Worm (Caenorhabditis elegans) whole organism, L1 larva: ENCODE measurements around the gene ZK355.2.

Experiments
- F16B12.6 ChIP-seq: fragments of 150-350 bp; optimal IDR thresholded peaks from 2 replicates; lab custom pipeline; 2014; ENCODE audit warnings: missing biosample characterization, missing genetic modification characterization
- ceh-82 ChIP-seq, 3 experiments: fragments of 150-350 bp in 1 of 3; sonication (generic microtip) in 2 of 3; optimal IDR thresholded peaks; 2 replicates each; lab custom pipeline; 2014 to 2017; ENCODE audit warnings: missing biosample characterization in 3 of 3, missing genetic modification characterization in 3 of 3
- egl-27 ChIP-seq, 2 experiments: fragments of 150-350 bp in 1 of 2; sonication (generic microtip); optimal IDR thresholded peaks; 3 replicates each; lab custom pipeline; 2017 to 2018; ENCODE audit warnings: missing biosample characterization in 2 of 2, missing genetic modification characterization in 2 of 2, missing genetic modification reagents in 2 of 2
- fkh-10 ChIP-seq: sonication (generic microtip); optimal IDR thresholded peaks from 2 replicates; lab custom pipeline; 2017; ENCODE audit warnings: missing biosample characterization, missing genetic modification reagents, missing genetic modification characterization
- grh-1 ChIP-seq: fragments of 200-800 bp; sonication (Bioruptor generic); IDR thresholded peaks from 2 replicates; pipeline ENCODE4 v1.3.6; 2022; ENCODE audit warnings: missing genetic modification reagents, missing genetic modification characterization, missing compliant biosample characterization
- pqm-1 ChIP-seq: sonication (generic microtip); optimal IDR thresholded peaks from 3 replicates; lab custom pipeline; 2017; ENCODE audit warnings: missing biosample characterization, missing genetic modification characterization
- snpc-4 ChIP-seq: fragments of 150-350 bp; optimal IDR thresholded peaks from 2 replicates; lab custom pipeline; 2014; ENCODE audit warnings: missing biosample characterization, missing genetic modification characterization
- swsn-7 ChIP-seq: sonication (generic microtip); optimal IDR thresholded peaks from 2 replicates; lab custom pipeline; 2016; ENCODE audit warnings: missing genetic modification characterization, missing compliant biosample characterization
- unc-86 ChIP-seq: sonication (generic microtip); optimal IDR thresholded peaks from 2 replicates; lab custom pipeline; 2016; ENCODE audit warnings: missing genetic modification characterization, missing compliant biosample characterization

ce11 chrII:2955656-2956115 lies 32.0 kb downstream of the ZK355.2 start, which contains the start of gene irld-48:
- TF ChIP-seq unc-86 (tag; lab: Kevin White, UChicago) (no peak), swsn-7 (tag; lab: Kevin White, UChicago) (no peak), snpc-4 (tag; lab: Kevin White, UChicago) (no peak), grh-1 (GFP tag; lab: Robert Waterston, UW) (no peak), fkh-10 (GFP tag; lab: Kevin White, UChicago) (no peak), ceh-82 (tag; optimal IDR thresholded peaks at IDR 0.05; lab: Kevin White, UChicago) (no peak), pqm-1 (tag; lab: Kevin White, UChicago) (no peak), egl-27 (tag; optimal IDR thresholded peaks at IDR 0.05; lab: Kevin White, UChicago) (no peak), F16B12.6 (tag; lab: Kevin White, UChicago) (no peak)
